Worm (Caenorhabditis elegans): ENCODE results near the gene srsx-10.

- TF ChIP-seq T22C8.4 (GFP tag; IDR thresholded peaks at IDR 0.05) (no peak), cog-1 (tag; optimal IDR thresholded peaks at IDR 0.05) (no peak), ref-1 (GFP tag; conservative IDR thresholded peaks at IDR 0.05) (no peak), flt-1 (GFP tag; IDR thresholded peaks at IDR 0.05) (no peak), tab-1 (GFP tag; IDR thresholded peaks at IDR 0.05) (no peak), klf-2 (GFP tag; conservative IDR thresholded peaks at IDR 0.05) (no peak), ztf-29 (GFP tag; IDR thresholded peaks at IDR 0.05) (no peak), ztf-23 (GFP tag; IDR thresholded peaks at IDR 0.05) (no peak)
These were observed 37.7 kb upstream of the srsx-10 start, which contains the start of gene srr-6 for ce11 chrV:5012193-5012853.
